Worm (Caenorhabditis elegans) whole organism, late embryonic: Measurements from ENCODE around the gene tbx-8.

ENCODE experiments used
- ama-1 ChIP-seq: fragments of 150-350 bp; optimal IDR thresholded peaks from 2 replicates; lab custom pipeline; 2014
- ceh-30 ChIP-seq: fragments of 150-350 bp; optimal IDR thresholded peaks from 2 replicates; lab custom pipeline; 2014; ENCODE audit warnings: missing biosample characterization, missing genetic modification characterization
- elt-2 ChIP-seq: sonication (generic microtip); optimal IDR thresholded peaks from 2 replicates; lab custom pipeline; 2016; ENCODE audit warnings: missing genetic modification reagents, missing genetic modification characterization, missing compliant biosample characterization
- hlh-15 ChIP-seq: sonication (generic microtip); optimal IDR thresholded peaks from 2 replicates; lab custom pipeline; 2016; ENCODE audit warnings: missing genetic modification characterization, missing compliant biosample characterization
- mec-3 ChIP-seq: sonication (generic microtip); optimal IDR thresholded peaks from 2 replicates; lab custom pipeline; 2016; ENCODE audit warnings: borderline replicate concordance, missing genetic modification characterization, missing compliant biosample characterization
- nfya-1 ChIP-seq: sonication (generic microtip); optimal IDR thresholded peaks from 2 replicates; lab custom pipeline; 2017; ENCODE audit warnings: missing genetic modification characterization, mild to moderate bottlenecking, missing compliant biosample characterization, antibody characterized with exemption, moderate library complexity
- pag-3 ChIP-seq: sonication (generic microtip); optimal IDR thresholded peaks from 2 replicates; lab custom pipeline; 2016; ENCODE audit warnings: missing compliant biosample characterization, missing genetic modification characterization, borderline replicate concordance
- pqm-1 ChIP-seq: sonication (generic microtip); optimal IDR thresholded peaks from 2 replicates; lab custom pipeline; 2016; ENCODE audit warnings: missing genetic modification characterization, missing compliant biosample characterization
- ztf-16 ChIP-seq: sonication (generic microtip); optimal IDR thresholded peaks from 2 replicates; lab custom pipeline; 2017; ENCODE audit warnings: missing genetic modification characterization, missing compliant biosample characterization

DNA sequence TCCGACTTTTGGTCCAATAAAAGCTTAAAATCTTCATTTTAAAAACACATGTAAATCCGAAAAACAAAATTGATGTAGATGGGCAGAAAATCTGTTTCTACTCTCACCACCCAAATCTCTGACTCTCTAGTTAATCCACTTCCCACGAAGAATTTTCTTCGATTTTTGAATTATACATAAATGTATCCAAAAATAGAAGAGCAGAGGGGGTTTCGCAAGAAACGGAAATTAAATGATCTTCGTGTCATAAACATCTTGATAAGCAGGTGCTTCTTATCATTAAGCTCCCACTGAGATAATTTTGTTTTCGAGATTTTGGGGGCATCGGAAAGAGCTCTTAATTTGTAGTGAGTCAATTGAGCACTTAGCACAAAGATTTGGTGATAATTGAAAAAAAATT lies 42.5 kb downstream of the tbx-8 start:
- no peak for TF ChIP-seq ztf-16 (tag; lab: Kevin White, UChicago)
- no peak for TF ChIP-seq pqm-1
- no peak for TF ChIP-seq ama-1 (lab: Kevin White, UChicago)
- TF ChIP-seq hlh-15 (tag; lab: Kevin White, UChicago): no peak
- TF ChIP-seq nfya-1 (tag; lab: Kevin White, UChicago): no peak
- TF ChIP-seq pag-3: no peak
- TF ChIP-seq ceh-30 (tag; lab: Kevin White, UChicago): no peak
- TF ChIP-seq mec-3: no peak
- TF ChIP-seq elt-2 (tag; lab: Kevin White, UChicago): no peak
